Worm (Caenorhabditis elegans) whole organism, L1 larva: ENCODE measurements around the gene mboa-1.

ENCODE experiments used
- C34B4.2 ChIP-seq: sonication (generic microtip); optimal IDR thresholded peaks from 2 replicates; lab custom pipeline; 2017; ENCODE audit warnings: mild to moderate bottlenecking, missing genetic modification characterization, missing compliant biosample characterization
- F16B12.6 ChIP-seq: fragments of 150-350 bp; optimal IDR thresholded peaks from 2 replicates; lab custom pipeline; 2014; ENCODE audit warnings: missing biosample characterization, missing genetic modification characterization
- alr-1 ChIP-seq: fragments of 200-800 bp; sonication (Bioruptor generic); optimal IDR thresholded peaks from 2 replicates; lab custom pipeline; 2018; ENCODE audit warnings: borderline replicate concordance, mild to moderate bottlenecking, missing genetic modification characterization, missing compliant biosample characterization
- ama-1 ChIP-seq: fragments of 150-350 bp; optimal IDR thresholded peaks from 2 replicates; lab custom pipeline; 2014
- blmp-1 ChIP-seq: fragments of 150-350 bp; optimal IDR thresholded peaks from 2 replicates; lab custom pipeline; 2014; ENCODE audit warnings: missing biosample characterization, missing genetic modification characterization
- ceh-8 ChIP-seq: fragments of 200-800 bp; sonication (Bioruptor generic); optimal IDR thresholded peaks from 2 replicates; lab custom pipeline; 2018; ENCODE audit warnings: mild to moderate bottlenecking, missing genetic modification characterization, moderate library complexity, missing compliant biosample characterization
- dpl-1 ChIP-seq, 3 experiments: fragments of 150-350 bp in 2 of 3; sonication (generic microtip) in 1 of 3; optimal IDR thresholded peaks; 2 replicates each; lab custom pipeline; 2014 to 2017; ENCODE audit warnings: missing biosample characterization in 3 of 3, missing genetic modification characterization in 3 of 3, missing genetic modification reagents in 3 of 3
- efl-1 ChIP-seq, 4 experiments: fragments of 150-350 bp; optimal IDR thresholded peaks in 3 of 4; peaks in 1 of 4; 1 replicate in 1 of 4; 2 replicates in 3 of 4; lab custom pipeline; 2014; ENCODE audit warnings: missing biosample characterization in 2 of 4, missing genetic modification characterization in 2 of 4, missing genetic modification reagents in 2 of 4
- efl-3 ChIP-seq: fragments of 200-800 bp; sonication (Bioruptor generic); optimal IDR thresholded peaks from 2 replicates; lab custom pipeline; 2018; ENCODE audit warnings: mild to moderate bottlenecking, missing genetic modification characterization, missing compliant biosample characterization
- egl-13 ChIP-seq: sonication (generic microtip); optimal IDR thresholded peaks from 2 replicates; lab custom pipeline; 2016; ENCODE audit warnings: missing genotype, missing genetic modification reagents, missing genetic modification characterization, missing compliant biosample characterization
- egl-27 ChIP-seq, 2 experiments: fragments of 150-350 bp in 1 of 2; sonication (generic microtip); optimal IDR thresholded peaks; 3 replicates each; lab custom pipeline; 2017 to 2018; ENCODE audit warnings: missing biosample characterization in 2 of 2, missing genetic modification characterization in 2 of 2, missing genetic modification reagents in 2 of 2
- elt-2 ChIP-seq: sonication (generic microtip); optimal IDR thresholded peaks from 2 replicates; lab custom pipeline; 2016; ENCODE audit warnings: missing genetic modification characterization, mild to moderate bottlenecking, inconsistent platforms, missing compliant biosample characterization, missing genetic modification reagents
- elt-3 ChIP-seq, 6 experiments: fragments of 150-350 bp in 1 of 6; sonication (generic microtip); optimal IDR thresholded peaks; 2 replicates each; lab custom pipeline; 2017 to 2018; ENCODE audit warnings: missing biosample characterization in 6 of 6, missing genetic modification characterization in 6 of 6, inconsistent platforms in 1 of 6
- ets-5 ChIP-seq: fragments of 200-800 bp; sonication (Bioruptor generic); IDR thresholded peaks from 2 replicates; pipeline ENCODE4 v1.3.6; 2022; ENCODE audit warnings: missing genetic modification characterization, missing compliant biosample characterization
- fkh-8 ChIP-seq: sonication (generic microtip); optimal IDR thresholded peaks from 2 replicates; lab custom pipeline; 2016; ENCODE audit warnings: mild to moderate bottlenecking, missing genetic modification characterization, missing compliant biosample characterization
- fos-1 ChIP-seq: fragments of 150-350 bp; optimal IDR thresholded peaks from 2 replicates; lab custom pipeline; 2014; ENCODE audit warnings: missing biosample characterization, missing genetic modification characterization
- hlh-17 ChIP-seq: fragments of 200-800 bp; sonication (Bioruptor generic); optimal IDR thresholded peaks from 2 replicates; lab custom pipeline; 2018; ENCODE audit warnings: missing genetic modification characterization, mild to moderate bottlenecking, missing compliant biosample characterization, moderate library complexity, borderline replicate concordance
- isw-1 ChIP-seq: fragments of 200-800 bp; sonication (Bioruptor generic); IDR thresholded peaks from 2 replicates; pipeline ENCODE4 v1.3.6; 2022; ENCODE audit warnings: missing genetic modification characterization, missing compliant biosample characterization
- lin-13 ChIP-seq: fragments of 150-350 bp; optimal IDR thresholded peaks from 2 replicates; lab custom pipeline; 2014; ENCODE audit warnings: missing biosample characterization, missing genetic modification reagents, missing genetic modification characterization
- lin-14 ChIP-seq: fragments of 200-800 bp; sonication (Bioruptor generic); optimal IDR thresholded peaks from 2 replicates; lab custom pipeline; 2018; ENCODE audit warnings: mild to moderate bottlenecking, missing genetic modification characterization, moderate library complexity, missing compliant biosample characterization
- lin-15B ChIP-seq: fragments of 150-350 bp; sonication (generic microtip); optimal IDR thresholded peaks from 3 replicates; lab custom pipeline; 2014; ENCODE audit warnings: missing biosample characterization, missing genetic modification characterization
- lin-35 ChIP-seq, 2 experiments: fragments of 150-350 bp; optimal IDR thresholded peaks; 2 replicates each; lab custom pipeline; 2014; ENCODE audit warnings: missing biosample characterization in 2 of 2, missing genetic modification characterization in 2 of 2, missing genetic modification reagents in 2 of 2
- lsy-2 ChIP-seq, 2 experiments: fragments of 150-350 bp; optimal IDR thresholded peaks; 2 replicates each; lab custom pipeline; 2014; ENCODE audit warnings: missing biosample characterization in 2 of 2, missing genetic modification characterization in 2 of 2
- mep-1 ChIP-seq: fragments of 150-350 bp; optimal IDR thresholded peaks from 2 replicates; lab custom pipeline; 2014; ENCODE audit warnings: missing biosample characterization, missing genetic modification characterization
- nhr-11 ChIP-seq: fragments of 150-350 bp; optimal IDR thresholded peaks from 2 replicates; lab custom pipeline; 2014; ENCODE audit warnings: missing biosample characterization, missing genetic modification characterization
- nhr-12 ChIP-seq: sonication (generic microtip); optimal IDR thresholded peaks from 2 replicates; lab custom pipeline; 2017; ENCODE audit warnings: missing biosample characterization, missing genetic modification characterization
- nhr-19 ChIP-seq: fragments of 200-800 bp; sonication (Bioruptor generic); conservative IDR thresholded peaks from 2 replicates; pipeline ENCODE4 v1.3.6; 2022; ENCODE audit warnings: missing genetic modification characterization, missing compliant biosample characterization
- nhr-20 ChIP-seq: sonication (generic microtip); optimal IDR thresholded peaks from 2 replicates; lab custom pipeline; 2016; ENCODE audit warnings: mild to moderate bottlenecking, missing genetic modification characterization, missing compliant biosample characterization
- nhr-237 ChIP-seq: fragments of 150-350 bp; optimal IDR thresholded peaks from 2 replicates; lab custom pipeline; 2014; ENCODE audit warnings: missing biosample characterization, missing genetic modification characterization
- nhr-47 ChIP-seq: sonication (generic microtip); optimal IDR thresholded peaks from 2 replicates; lab custom pipeline; 2016; ENCODE audit warnings: mild to moderate bottlenecking, missing genetic modification characterization, moderate library complexity, missing compliant biosample characterization
- nhr-71 ChIP-seq: sonication (generic microtip); optimal IDR thresholded peaks from 2 replicates; lab custom pipeline; 2016; ENCODE audit warnings: mild to moderate bottlenecking, missing genetic modification characterization, moderate library complexity, missing compliant biosample characterization
- pag-3 ChIP-seq: sonication (generic microtip); optimal IDR thresholded peaks from 2 replicates; lab custom pipeline; 2017; ENCODE audit warnings: missing genetic modification characterization, mild to moderate bottlenecking, missing compliant biosample characterization, antibody characterized with exemption, borderline replicate concordance; ENCODE audit not compliant: insufficient read depth
- pax-3 ChIP-seq: fragments of 200-800 bp; sonication (Bioruptor generic); optimal IDR thresholded peaks from 2 replicates; lab custom pipeline; 2018; ENCODE audit warnings: mild to moderate bottlenecking, missing genetic modification characterization, moderate library complexity, missing compliant biosample characterization
- snu-23 ChIP-seq: sonication (generic microtip); optimal IDR thresholded peaks from 2 replicates; lab custom pipeline; 2016; ENCODE audit warnings: missing genetic modification characterization, missing compliant biosample characterization
- unc-30 ChIP-seq: sonication (generic microtip); optimal IDR thresholded peaks from 2 replicates; lab custom pipeline; 2017; ENCODE audit warnings: missing biosample characterization, missing genetic modification characterization
- unc-98 ChIP-seq: fragments of 200-800 bp; sonication (Bioruptor generic); IDR thresholded peaks from 2 replicates; pipeline ENCODE4 v1.3.6; 2022; ENCODE audit warnings: missing genetic modification characterization, missing compliant biosample characterization
- vab-15 ChIP-seq: sonication (generic microtip); optimal IDR thresholded peaks from 2 replicates; lab custom pipeline; 2017; ENCODE audit warnings: missing genotype, mild to moderate bottlenecking, missing genetic modification characterization, missing compliant biosample characterization
- ztf-11 ChIP-seq, 2 experiments: sonication (generic microtip); optimal IDR thresholded peaks; 2 replicates each; lab custom pipeline; 2016 to 2017; ENCODE audit warnings: missing genetic modification characterization in 2 of 2, missing biosample characterization in 1 of 2, missing compliant biosample characterization in 1 of 2
- ztf-4 ChIP-seq: fragments of 150-350 bp; optimal IDR thresholded peaks from 2 replicates; lab custom pipeline; 2014; ENCODE audit warnings: missing biosample characterization, missing genetic modification characterization

The mboa-1 gene

ce11 chrX:16041808-16042207, 11.2 kb downstream of the mboa-1 start:
- TF ChIP-seq elt-2 (tag; lab: Kevin White, UChicago) (peak; percentile 40), fos-1 (no peak)

- TF ChIP-seq nhr-71 (tag; lab: Kevin White, UChicago) (peak; percentile 10), vab-15 (tag; lab: Kevin White, UChicago) (no peak), nhr-47 (tag; lab: Kevin White, UChicago) (peak; percentile 17)
These were observed 11.9 kb downstream of the mboa-1 start for ce11 chrX:16042480-16042879.

ce11 chrX:16044325-16044724, 13.7 kb downstream of the mboa-1 start:
- TF ChIP-seq efl-1 (optimal IDR thresholded peaks at IDR 0.05; lab: Kevin White, UChicago) (no peak), efl-1 (GFP tag; optimal IDR thresholded peaks at IDR 0.05 in 1 of 2; lab: Kevin White, UChicago) (peak in 1 of 2 experiments; percentile 49), ceh-8 (GFP tag; lab: Kevin White, UChicago) (no peak)

ce11 chrX:16046379-16046778, 15.8 kb downstream of the mboa-1 start:
- TF ChIP-seq pag-3 (tag; lab: Kevin White, UChicago) (no peak), snu-23 (no peak), vab-15 (tag; lab: Kevin White, UChicago) (no peak), ets-5 (no peak), efl-3 (GFP tag; lab: Kevin White, UChicago) (no peak), C34B4.2 (tag; lab: Kevin White, UChicago) (no peak), ceh-8 (GFP tag; lab: Kevin White, UChicago) (no peak), lin-35 (GFP tag; optimal IDR thresholded peaks at IDR 0.05; lab: Kevin White, UChicago) (no peak), nhr-20 (tag; lab: Kevin White, UChicago) (no peak), pax-3 (tag; lab: Kevin White, UChicago) (no peak), nhr-11 (tag; lab: Kevin White, UChicago) (no peak), fkh-8 (tag; lab: Kevin White, UChicago) (no peak), lin-15B (tag; lab: Kevin White, UChicago) (no peak), nhr-237 (tag; lab: Kevin White, UChicago) (no peak), mep-1 (no peak), lsy-2 (tag; optimal IDR thresholded peaks at IDR 0.05; lab: Kevin White, UChicago) (no peak), egl-13 (tag; lab: Kevin White, UChicago) (no peak)
- TF ChIP-seq, all 84 proteins: peak for 0

ce11 chrX:16049573-16049972, 19.0 kb downstream of the mboa-1 start, which contains the start of gene cpd-2:
TSS of gene cpd-2 (plus strand) at chrX:16049873.
- TF ChIP-seq lin-14 (GFP tag; lab: Kevin White, UChicago) (peak; percentile 29), mep-1 (no peak), unc-30 (no peak)

ce11 chrX:16055245-16055644, 24.6 kb downstream of the mboa-1 start, which contains the start of gene T27A8.7:
TSS of gene T27A8.7 (plus strand) at chrX:16055545.
- TF ChIP-seq efl-1 (optimal IDR thresholded peaks at IDR 0.05; lab: Kevin White, UChicago) (no peak), efl-1 (GFP tag; optimal IDR thresholded peaks at IDR 0.05 in 1 of 2; lab: Kevin White, UChicago) (peak in 1 of 2 experiments; percentile 3), isw-1 (GFP tag; lab: Robert Waterston, UW) (no peak)

ce11 chrX:16056404-16056803, 25.8 kb downstream of the mboa-1 start:
- peak; percentile 97 for TF ChIP-seq nhr-71 (tag; lab: Kevin White, UChicago)
- no peak for TF ChIP-seq ama-1 (lab: Kevin White, UChicago)
- no peak for TF ChIP-seq alr-1 (tag; lab: Kevin White, UChicago)
- no peak for TF ChIP-seq hlh-17 (GFP tag; lab: Kevin White, UChicago)
- peak; percentile 97 for TF ChIP-seq ztf-4 (tag; lab: Kevin White, UChicago)
- TF ChIP-seq lin-35 (GFP tag; optimal IDR thresholded peaks at IDR 0.05; lab: Kevin White, UChicago) = peak; percentile 63 to 90
- TF ChIP-seq unc-98 (GFP tag; lab: Robert Waterston, UW) = peak; percentile 89
- TF ChIP-seq mep-1 = peak; percentile 98
- TF ChIP-seq elt-3 (tag; optimal IDR thresholded peaks at IDR 0.05; lab: Kevin White, UChicago) = peak in 5 of 6 experiments; percentile 47 to 99 (median 96)
- TF ChIP-seq blmp-1 = peak; percentile 38
- TF ChIP-seq nhr-12 (tag; lab: Kevin White, UChicago) = peak; percentile 77
- peak; percentile 97 for TF ChIP-seq nhr-19 (GFP tag; lab: Robert Waterston, UW)
- peak; percentile 18 to 76 for TF ChIP-seq ztf-11 (tag; optimal IDR thresholded peaks at IDR 0.05; lab: Kevin White, UChicago)
- peak; percentile 86 for TF ChIP-seq elt-2 (tag; lab: Kevin White, UChicago)
- peak; percentile 45 to 70 (median 56) for TF ChIP-seq dpl-1 (GFP tag; optimal IDR thresholded peaks at IDR 0.05; lab: Kevin White, UChicago)
- TF ChIP-seq lin-13 (GFP tag; lab: Kevin White, UChicago) = peak; percentile 94
- TF ChIP-seq egl-27 (tag; optimal IDR thresholded peaks at IDR 0.05; lab: Kevin White, UChicago) = peak; percentile 73 to 78
- peak; percentile 20 for TF ChIP-seq F16B12.6 (tag; lab: Kevin White, UChicago)
